Worm (Caenorhabditis elegans) whole organism, young adult: ENCODE results near the gene haao-1.

ENCODE experiments used
- B0019.2 ChIP-seq: fragments of 200-800 bp; sonication (Bioruptor generic); conservative IDR thresholded peaks from 2 replicates; pipeline ENCODE4 v1.3.6; 2022; ENCODE audit warnings: missing genetic modification reagents, missing genetic modification characterization, missing compliant biosample characterization
- B0336.3 ChIP-seq: fragments of 200-800 bp; sonication (Bioruptor generic); IDR thresholded peaks from 2 replicates; pipeline ENCODE4 v1.3.6; 2022; ENCODE audit warnings: missing genetic modification characterization, missing compliant biosample characterization
- C17E4.6 ChIP-seq: fragments of 200-800 bp; sonication (Bioruptor generic); IDR thresholded peaks from 2 replicates; pipeline ENCODE4 v1.3.6; 2022; ENCODE audit warnings: missing genetic modification reagents, missing genetic modification characterization, missing compliant biosample characterization
- F33H1.4 ChIP-seq: fragments of 200-800 bp; sonication (Bioruptor generic); IDR thresholded peaks from 2 replicates; pipeline ENCODE4 v1.3.6; 2022; ENCODE audit warnings: missing genetic modification reagents, missing genetic modification characterization, missing compliant biosample characterization
- F37B4.10 ChIP-seq: fragments of 200-800 bp; sonication (Bioruptor generic); IDR thresholded peaks from 2 replicates; pipeline ENCODE4 v1.3.6; 2022; ENCODE audit warnings: missing genetic modification characterization, missing compliant biosample characterization
- F39B2.1 ChIP-seq: fragments of 200-800 bp; sonication (Bioruptor generic); IDR thresholded peaks from 2 replicates; pipeline ENCODE4 v1.3.6; 2022; ENCODE audit warnings: missing genetic modification reagents, missing genetic modification characterization, missing compliant biosample characterization
- F49E8.2 ChIP-seq: sonication (generic microtip); optimal IDR thresholded peaks from 3 replicates; lab custom pipeline; 2017; ENCODE audit warnings: missing genetic modification characterization, mild to moderate bottlenecking, missing compliant biosample characterization, antibody characterized with exemption, moderate library complexity; ENCODE audit not compliant: insufficient read depth
- F55B11.4 ChIP-seq: sonication (generic microtip); optimal IDR thresholded peaks from 2 replicates; lab custom pipeline; 2016; ENCODE audit warnings: missing compliant biosample characterization, missing genetic modification characterization, borderline replicate concordance; ENCODE audit not compliant: insufficient read depth
- Y53F4B.3 ChIP-seq: fragments of 200-800 bp; sonication (Bioruptor generic); IDR thresholded peaks from 2 replicates; pipeline ENCODE4 v1.3.6; 2022; ENCODE audit warnings: missing genetic modification reagents, missing genetic modification characterization, missing compliant biosample characterization
- Y56A3A.18 ChIP-seq: fragments of 200-800 bp; sonication (Bioruptor generic); IDR thresholded peaks from 2 replicates; pipeline ENCODE4 v1.3.6; 2022; ENCODE audit warnings: missing genetic modification reagents, missing genetic modification characterization, missing compliant biosample characterization
- Y67H2A.10 ChIP-seq: fragments of 200-800 bp; sonication (Bioruptor generic); conservative IDR thresholded peaks from 2 replicates; pipeline ENCODE4 v1.3.6; 2022; ENCODE audit warnings: missing genetic modification reagents, missing genetic modification characterization, missing compliant biosample characterization
- Y79H2A.3 ChIP-seq: fragments of 200-800 bp; sonication (Bioruptor generic); conservative IDR thresholded peaks from 2 replicates; pipeline ENCODE4 v1.3.6; 2022; ENCODE audit warnings: missing genetic modification reagents, missing genetic modification characterization, missing compliant biosample characterization
- Y95B8A.8 ChIP-seq: fragments of 200-800 bp; sonication (Bioruptor generic); IDR thresholded peaks from 2 replicates; pipeline ENCODE4 v1.3.6; 2022; ENCODE audit warnings: missing genetic modification reagents, missing genetic modification characterization, missing compliant biosample characterization
- ZK185.1 ChIP-seq: sonication (generic microtip); optimal IDR thresholded peaks from 2 replicates; lab custom pipeline; 2016; ENCODE audit warnings: mild to moderate bottlenecking, missing genetic modification characterization, missing compliant biosample characterization; ENCODE audit not compliant: poor library complexity, severe bottlenecking
- aptf-2 ChIP-seq: fragments of 200-800 bp; sonication (Bioruptor generic); conservative IDR thresholded peaks from 2 replicates; pipeline ENCODE4 v1.3.6; 2022; ENCODE audit warnings: missing genetic modification reagents, missing genetic modification characterization, missing compliant biosample characterization
- atf-7 ChIP-seq: sonication (generic microtip); optimal IDR thresholded peaks from 2 replicates; lab custom pipeline; 2017; ENCODE audit warnings: mild to moderate bottlenecking, missing genetic modification characterization, missing compliant biosample characterization
- attf-5 ChIP-seq: fragments of 200-800 bp; sonication (Bioruptor generic); optimal IDR thresholded peaks from 2 replicates; lab custom pipeline; 2018; ENCODE audit warnings: mild to moderate bottlenecking, missing genetic modification characterization, missing compliant biosample characterization
- attf-6 ChIP-seq: fragments of 200-800 bp; sonication (Bioruptor generic); IDR thresholded peaks from 2 replicates; pipeline ENCODE4 v1.3.6; 2022; ENCODE audit warnings: missing genetic modification reagents, missing genetic modification characterization, missing compliant biosample characterization
- cebp-1 ChIP-seq, 2 experiments: fragments of 200-800 bp in 1 of 2; sonication (Bioruptor generic) in 1 of 2; sonication (generic microtip) in 1 of 2; IDR thresholded peaks in 1 of 2; optimal IDR thresholded peaks in 1 of 2; 2 replicates each; pipeline versions ENCODE4 v1.3.6 to Lab custom; 2017 to 2022; ENCODE audit warnings: missing compliant biosample characterization in 2 of 2, missing genetic modification characterization in 2 of 2, mild to moderate bottlenecking in 1 of 2, missing genetic modification reagents in 1 of 2, moderate library complexity in 1 of 2
- ceh-100 ChIP-seq: fragments of 200-800 bp; sonication (Bioruptor generic); IDR thresholded peaks from 2 replicates; pipeline ENCODE4 v1.3.6; 2022; ENCODE audit warnings: missing genetic modification reagents, missing genetic modification characterization, missing compliant biosample characterization
- ceh-58 ChIP-seq: fragments of 200-800 bp; sonication (Bioruptor generic); IDR thresholded peaks from 2 replicates; pipeline ENCODE4 v1.3.6; 2022; ENCODE audit warnings: missing genetic modification characterization, missing compliant biosample characterization
- ceh-79 ChIP-seq: sonication (generic microtip); optimal IDR thresholded peaks from 2 replicates; lab custom pipeline; 2017; ENCODE audit warnings: mild to moderate bottlenecking, missing genetic modification characterization, missing compliant biosample characterization
- dpff-1 ChIP-seq: sonication (generic microtip); optimal IDR thresholded peaks from 2 replicates; lab custom pipeline; 2017; ENCODE audit warnings: mild to moderate bottlenecking, missing genetic modification characterization, missing compliant biosample characterization
- efl-1 ChIP-seq: fragments of 150-350 bp; optimal IDR thresholded peaks from 2 replicates; lab custom pipeline; 2014; ENCODE audit warnings: missing biosample characterization, missing genetic modification reagents, missing genetic modification characterization
- ekl-4 ChIP-seq: fragments of 200-800 bp; sonication (Bioruptor generic); IDR thresholded peaks from 2 replicates; pipeline ENCODE4 v1.3.6; 2022; ENCODE audit warnings: missing genetic modification reagents, missing genetic modification characterization, missing compliant biosample characterization
- gei-17 ChIP-seq: fragments of 200-800 bp; sonication (Bioruptor generic); optimal IDR thresholded peaks from 2 replicates; lab custom pipeline; 2018; ENCODE audit warnings: mild to moderate bottlenecking, missing genetic modification characterization, missing compliant biosample characterization
- hmg-1.2 ChIP-seq: fragments of 200-800 bp; sonication (Bioruptor generic); IDR thresholded peaks from 2 replicates; pipeline ENCODE4 v1.3.6; 2022; ENCODE audit warnings: missing genetic modification reagents, missing genetic modification characterization, missing compliant biosample characterization
- hrde-1 ChIP-seq: sonication (generic microtip); optimal IDR thresholded peaks from 2 replicates; lab custom pipeline; 2016; ENCODE audit warnings: missing genetic modification characterization, mild to moderate bottlenecking, missing compliant biosample characterization, moderate library complexity, missing genotype, missing genetic modification reagents, borderline replicate concordance
- lin-26 ChIP-seq: fragments of 200-800 bp; sonication (Bioruptor generic); IDR thresholded peaks from 2 replicates; pipeline ENCODE4 v1.3.6; 2022; ENCODE audit warnings: missing genetic modification reagents, missing genetic modification characterization, missing compliant biosample characterization
- lin-35 ChIP-seq, 3 experiments: fragments of 150-350 bp in 2 of 3; sonication (generic microtip) in 1 of 3; optimal IDR thresholded peaks; 2 replicates each; lab custom pipeline; 2014 to 2018; ENCODE audit warnings: missing biosample characterization in 3 of 3, missing genetic modification characterization in 3 of 3, missing genetic modification reagents in 3 of 3
- lin-40 ChIP-seq: sonication (generic microtip); optimal IDR thresholded peaks from 2 replicates; lab custom pipeline; 2016; ENCODE audit warnings: missing genetic modification characterization, mild to moderate bottlenecking, missing compliant biosample characterization, missing genotype, missing genetic modification reagents
- lin-54 ChIP-seq: fragments of 200-800 bp; sonication (Bioruptor generic); optimal IDR thresholded peaks from 2 replicates; lab custom pipeline; 2018; ENCODE audit warnings: mild to moderate bottlenecking, missing genetic modification characterization, missing compliant biosample characterization
- lsl-1 ChIP-seq: fragments of 200-800 bp; sonication (Bioruptor generic); optimal IDR thresholded peaks from 2 replicates; lab custom pipeline; 2018; ENCODE audit warnings: mild to moderate bottlenecking, missing genetic modification characterization, moderate library complexity, missing compliant biosample characterization
- rcor-1 ChIP-seq: fragments of 200-800 bp; sonication (Bioruptor generic); IDR thresholded peaks from 2 replicates; pipeline ENCODE4 v1.3.6; 2022; ENCODE audit warnings: missing genetic modification reagents, missing genetic modification characterization, missing compliant biosample characterization
- rec-8 ChIP-seq, 2 experiments: sonication (generic microtip); optimal IDR thresholded peaks; 2 replicates each; lab custom pipeline; 2016; ENCODE audit warnings: mild to moderate bottlenecking in 2 of 2, missing genetic modification characterization in 2 of 2, missing genetic modification reagents in 2 of 2, missing genotype in 2 of 2, missing biosample characterization in 1 of 2, missing compliant biosample characterization in 1 of 2, moderate library complexity in 1 of 2
- snpc-3.4 ChIP-seq: sonication (generic microtip); optimal IDR thresholded peaks from 2 replicates; lab custom pipeline; 2017; ENCODE audit warnings: missing genetic modification characterization, mild to moderate bottlenecking, missing compliant biosample characterization, antibody characterized with exemption, moderate library complexity, missing genotype, missing genetic modification reagents
- snpc-4 ChIP-seq, 5 experiments: fragments of 150-350 bp in 1 of 5; sonication (generic microtip) in 4 of 5; optimal IDR thresholded peaks; 2 replicates each; lab custom pipeline; 2014 to 2018; ENCODE audit warnings: missing genetic modification characterization in 5 of 5, missing biosample characterization in 3 of 5, antibody characterized with exemption in 2 of 5, mild to moderate bottlenecking in 2 of 5, missing compliant biosample characterization in 2 of 5, missing genotype in 2 of 5, moderate library complexity in 2 of 5, missing genetic modification reagents in 1 of 5
- sptf-2 ChIP-seq: fragments of 200-800 bp; sonication (Bioruptor generic); optimal IDR thresholded peaks from 2 replicates; lab custom pipeline; 2018; ENCODE audit warnings: mild to moderate bottlenecking, missing genetic modification characterization, missing compliant biosample characterization
- tbp1 ChIP-seq: fragments of 200-800 bp; sonication (Bioruptor generic); optimal IDR thresholded peaks from 2 replicates; lab custom pipeline; 2018; ENCODE audit warnings: mild to moderate bottlenecking, missing genetic modification characterization, missing compliant biosample characterization
- unc-130 ChIP-seq: sonication (generic microtip); optimal IDR thresholded peaks from 2 replicates; lab custom pipeline; 2016; ENCODE audit warnings: missing genetic modification reagents, missing genetic modification characterization, missing compliant biosample characterization
- xnd-1 ChIP-seq: sonication (generic microtip); optimal IDR thresholded peaks from 2 replicates; lab custom pipeline; 2016; ENCODE audit warnings: missing genotype, missing genetic modification reagents, missing genetic modification characterization, missing compliant biosample characterization
- zim-3 ChIP-seq: sonication (generic microtip); optimal IDR thresholded peaks from 2 replicates; lab custom pipeline; 2017; ENCODE audit warnings: mild to moderate bottlenecking, missing genetic modification characterization, moderate library complexity, missing compliant biosample characterization
- ztf-18 ChIP-seq: sonication (generic microtip); optimal IDR thresholded peaks from 2 replicates; lab custom pipeline; 2016; ENCODE audit warnings: missing genotype, mild to moderate bottlenecking, missing genetic modification characterization, missing compliant biosample characterization
- ztf-25 ChIP-seq: fragments of 200-800 bp; sonication (Bioruptor generic); IDR thresholded peaks from 2 replicates; pipeline ENCODE4 v1.3.6; 2022; ENCODE audit warnings: missing genetic modification reagents, missing genetic modification characterization, missing compliant biosample characterization
- ztf-28 ChIP-seq: fragments of 200-800 bp; sonication (Bioruptor generic); IDR thresholded peaks from 2 replicates; pipeline ENCODE4 v1.3.6; 2022; ENCODE audit warnings: missing genetic modification reagents, missing genetic modification characterization, missing compliant biosample characterization

Gene haao-1

DNA sequence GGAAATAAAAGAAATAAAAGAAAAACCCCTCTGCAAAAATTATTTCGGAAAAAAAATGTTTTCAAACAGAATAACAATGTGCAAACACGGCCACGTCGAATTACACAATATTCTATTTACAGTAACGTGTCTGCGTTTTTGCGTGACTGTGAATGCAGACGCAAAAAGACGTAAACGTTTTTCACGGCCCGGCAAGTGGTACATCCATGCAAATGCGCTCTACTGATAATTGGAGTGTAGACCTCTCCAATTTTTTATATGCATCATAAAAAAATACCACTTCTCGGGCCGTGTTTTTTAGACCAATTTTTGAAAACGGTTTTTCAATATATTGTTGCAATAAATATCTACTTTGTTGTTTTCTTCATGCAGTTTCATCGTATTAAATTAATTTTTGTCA lies 44.7 kb downstream of the haao-1 start, which contains the start of gene nstp-10 (continued):
- TF ChIP-seq F39B2.1 (peak; percentile 25; the same call in 1 of the 2 replicates), hrde-1 (tag; lab: Kevin White, UChicago) (peak; percentile 26), rec-8 (tag; optimal IDR thresholded peaks at IDR 0.05; lab: Kevin White, UChicago) (peak in 1 of 2 experiments; percentile 51), F49E8.2 (tag; lab: Kevin White, UChicago) (peak; percentile 91), ceh-58 (GFP tag; lab: Robert Waterston, UW) (no peak), ztf-25 (GFP tag; lab: Robert Waterston, UW) (0 out of 2 replicates have a peak, but pooled peaks have one; percentile 75), lin-26 (GFP tag; lab: Robert Waterston, UW) (peak; percentile 72; the same call in 1 of the 2 replicates), Y67H2A.10 (GFP tag; lab: Robert Waterston, UW) (peak; percentile 54; the same call in 1 of the 2 replicates), attf-6 (peak; percentile 61), dpff-1 (tag; lab: Kevin White, UChicago) (no peak), rcor-1 (GFP tag; lab: Robert Waterston, UW) (peak; percentile 89), F33H1.4 (peak; percentile 74), aptf-2 (GFP tag; lab: Robert Waterston, UW) (0 out of 2 replicates have a peak, but pooled peaks have one; percentile 39), B0336.3 (GFP tag; lab: Robert Waterston, UW) (peak; percentile 82), ceh-100 (GFP tag; lab: Robert Waterston, UW) (peak; percentile 76), ceh-79 (tag; lab: Kevin White, UChicago) (no peak), ZK185.1 (tag; lab: Kevin White, UChicago) (peak; percentile 49), snpc-3.4 (tag; lab: Kevin White, UChicago) (peak; percentile 88), F55B11.4 (tag; lab: Kevin White, UChicago) (no peak), cebp-1 (GFP tag; IDR thresholded peaks at IDR 0.05; lab: Robert Waterston, UW) (0 out of 2 replicates have a peak, but pooled peaks have one; percentile 17), cebp-1 (tag; optimal IDR thresholded peaks at IDR 0.05; lab: Kevin White, UChicago) (peak; percentile 48), unc-130 (peak; percentile 89), Y95B8A.8 (GFP tag; lab: Robert Waterston, UW) (peak; percentile 91), attf-5 (peak; percentile 70), tbp1 (GFP tag; lab: Kevin White, UChicago) (peak; percentile 72), sptf-2 (GFP tag; lab: Kevin White, UChicago) (peak; percentile 50), Y56A3A.18 (no peak), gei-17 (GFP tag; lab: Kevin White, UChicago) (no peak), snpc-4 (GFP tag; optimal IDR thresholded peaks at IDR 0.05; lab: Kevin White, UChicago) (peak; percentile 59), snpc-4 (tag; optimal IDR thresholded peaks at IDR 0.05; lab: Kevin White, UChicago) (peak; percentile 60 to 78 (median 74)), xnd-1 (tag; lab: Kevin White, UChicago) (peak; percentile 91), atf-7 (tag; lab: Kevin White, UChicago) (no peak), hmg-1.2 (GFP tag; lab: Robert Waterston, UW) (peak; percentile 69), B0019.2 (peak; percentile 98), ztf-28 (GFP tag; lab: Robert Waterston, UW) (peak; percentile 77; the same call in 1 of the 2 replicates), efl-1 (GFP tag; lab: Kevin White, UChicago) (peak; percentile 88), Y53F4B.3 (GFP tag; lab: Robert Waterston, UW) (peak; percentile 83), zim-3 (tag; lab: Kevin White, UChicago) (no peak), lin-40 (peak; percentile 28), Y79H2A.3 (GFP tag; lab: Robert Waterston, UW) (peak; percentile 77; the same call in 1 of the 2 replicates), lsl-1 (GFP tag; lab: Kevin White, UChicago) (peak; percentile 98), F37B4.10 (GFP tag; lab: Robert Waterston, UW) (no peak), ekl-4 (GFP tag; lab: Robert Waterston, UW) (peak; percentile 79), lin-35 (GFP tag; optimal IDR thresholded peaks at IDR 0.05; lab: Kevin White, UChicago) (peak in 1 of 3 experiments; percentile 8), lin-54 (peak; percentile 86), C17E4.6 (GFP tag; lab: Robert Waterston, UW) (peak; percentile 83), ztf-18 (peak; percentile 85)
